Fruit fly (Drosophila melanogaster) whole organism, embryonic: Measurements from ENCODE around the gene Myo95E.

Experiments used
- B-H1 ChIP-seq: fragments of 200-800 bp; sonication (Bioruptor generic); IDR thresholded peaks from 3 replicates; pipeline ENCODE4 v1.3.6; 2022; ENCODE audit warnings: missing biosample characterization, missing genetic modification characterization
- Bgb ChIP-seq: fragments of 200-800 bp; sonication (Bioruptor generic); IDR thresholded peaks from 2 replicates; pipeline ENCODE4 v1.3.6; 2022; ENCODE audit warnings: missing biosample characterization, missing genetic modification characterization; ENCODE audit not compliant: partially characterized antibody
- Bteb2 ChIP-seq: fragments of 200-800 bp; sonication (Bioruptor generic); optimal IDR thresholded peaks from 2 replicates; lab custom pipeline; 2016; ENCODE audit warnings: missing biosample characterization, missing genetic modification characterization
- CG10209 ChIP-seq: fragments of 200-800 bp; sonication (Bioruptor generic); optimal IDR thresholded peaks from 3 replicates; lab custom pipeline; 2017; ENCODE audit warnings: missing biosample characterization, mild to moderate bottlenecking, missing genetic modification characterization, missing genetic modification reagents
- CG12219 ChIP-seq: fragments of 200-800 bp; sonication (Bioruptor generic); optimal IDR thresholded peaks from 3 replicates; lab custom pipeline; 2018; ENCODE audit warnings: missing biosample characterization, mild to moderate bottlenecking, missing genetic modification characterization
- CG12391 ChIP-seq: fragments of 200-800 bp; sonication (Bioruptor generic); optimal IDR thresholded peaks from 3 replicates; lab custom pipeline; 2018; ENCODE audit warnings: missing biosample characterization, mild to moderate bottlenecking, missing genetic modification characterization, moderate library complexity
- CG13424 ChIP-seq: fragments of 200-800 bp; sonication (Bioruptor generic); optimal IDR thresholded peaks from 2 replicates; lab custom pipeline; 2019; ENCODE audit warnings: missing biosample characterization, mild to moderate bottlenecking, missing genetic modification characterization, moderate library complexity
- CG15601 ChIP-seq: fragments of 200-800 bp; sonication (Bioruptor generic); optimal IDR thresholded peaks from 3 replicates; lab custom pipeline; 2019; ENCODE audit warnings: missing biosample characterization, mild to moderate bottlenecking, missing genetic modification characterization, moderate library complexity
- CG17359 ChIP-seq: fragments of 200-800 bp; sonication (Bioruptor generic); optimal IDR thresholded peaks from 3 replicates; lab custom pipeline; 2018; ENCODE audit warnings: missing biosample characterization, mild to moderate bottlenecking, missing genetic modification characterization, moderate library complexity
- CG18262 ChIP-seq: fragments of 200-800 bp; optimal IDR thresholded peaks from 3 replicates; lab custom pipeline; 2019; ENCODE audit warnings: missing biosample characterization, mild to moderate bottlenecking, missing genetic modification characterization, moderate library complexity
- CG18764 ChIP-seq: fragments of 200-800 bp; sonication (Bioruptor generic); optimal IDR thresholded peaks from 3 replicates; lab custom pipeline; 2016; ENCODE audit warnings: missing biosample characterization, missing genetic modification characterization
- CG2712 ChIP-seq: fragments of 200-800 bp; optimal IDR thresholded peaks from 3 replicates; lab custom pipeline; 2019; ENCODE audit warnings: missing biosample characterization, mild to moderate bottlenecking, missing genetic modification characterization, moderate library complexity
- CG31388 ChIP-seq: fragments of 200-800 bp; sonication (Bioruptor generic); optimal IDR thresholded peaks from 2 replicates; lab custom pipeline; 2016; ENCODE audit warnings: missing biosample characterization, missing genetic modification characterization
- CG3281 ChIP-seq: fragments of 200-800 bp; sonication (Bioruptor generic); optimal IDR thresholded peaks from 3 replicates; lab custom pipeline; 2017; ENCODE audit warnings: missing biosample characterization, mild to moderate bottlenecking, missing genetic modification characterization
- CG34224 ChIP-seq: fragments of 200-800 bp; sonication (Bioruptor generic); IDR thresholded peaks from 3 replicates; pipeline ENCODE4 v1.3.6; 2022; ENCODE audit warnings: missing biosample characterization, missing genetic modification characterization; ENCODE audit not compliant: partially characterized antibody
- CG34422 ChIP-seq: fragments of 200-800 bp; sonication (Bioruptor generic); IDR thresholded peaks from 3 replicates; pipeline ENCODE4 v1.3.6; 2022; ENCODE audit warnings: missing biosample characterization, missing genetic modification characterization
- CG6689 ChIP-seq: fragments of 200-800 bp; sonication (Bioruptor generic); IDR thresholded peaks from 2 replicates; pipeline ENCODE4 v1.3.6; 2022; ENCODE audit warnings: missing biosample characterization, missing genetic modification characterization
- CG8281 ChIP-seq: fragments of 200-800 bp; sonication (Bioruptor generic); optimal IDR thresholded peaks from 2 replicates; lab custom pipeline; 2018; ENCODE audit warnings: missing biosample characterization, mild to moderate bottlenecking, missing genetic modification characterization, moderate library complexity
- CG9609 ChIP-seq: fragments of 200-800 bp; sonication (Bioruptor generic); optimal IDR thresholded peaks from 3 replicates; lab custom pipeline; 2016; ENCODE audit warnings: missing biosample characterization, missing genetic modification characterization
- CTCF ChIP-seq: fragments of 200-800 bp; sonication (Bioruptor generic); optimal IDR thresholded peaks from 2 replicates; lab custom pipeline; 2017; ENCODE audit warnings: missing biosample characterization, mild to moderate bottlenecking, missing genetic modification characterization, moderate library complexity
- D19B ChIP-seq: fragments of 200-800 bp; sonication (Bioruptor generic); optimal IDR thresholded peaks from 2 replicates; lab custom pipeline; 2017; ENCODE audit warnings: missing biosample characterization, mild to moderate bottlenecking, missing genetic modification characterization
- Dbx ChIP-seq: fragments of 200-800 bp; sonication (Bioruptor generic); IDR thresholded peaks from 3 replicates; pipeline ENCODE4 v1.3.6; 2022; ENCODE audit warnings: missing biosample characterization, missing genetic modification characterization
- Dp ChIP-seq: fragments of 200-800 bp; sonication (Bioruptor generic); optimal IDR thresholded peaks from 2 replicates; lab custom pipeline; 2018; ENCODE audit warnings: missing biosample characterization, mild to moderate bottlenecking, missing genetic modification characterization, moderate library complexity
- HmgZ ChIP-seq: fragments of 200-800 bp; sonication (Bioruptor generic); optimal IDR thresholded peaks from 2 replicates; lab custom pipeline; 2018; ENCODE audit warnings: missing biosample characterization, mild to moderate bottlenecking, missing genetic modification characterization
- Hmr ChIP-seq: fragments of 200-800 bp; sonication (Bioruptor generic); optimal IDR thresholded peaks from 3 replicates; lab custom pipeline; 2017; ENCODE audit warnings: mild to moderate bottlenecking, missing biosample characterization, missing genetic modification reagents, missing genetic modification characterization
- Hr3 ChIP-seq: fragments of 200-800 bp; sonication (Bioruptor generic); optimal IDR thresholded peaks from 3 replicates; lab custom pipeline; 2016; ENCODE audit warnings: missing biosample characterization, missing genetic modification characterization
- Jarid2 ChIP-seq: fragments of 200-800 bp; sonication (Bioruptor generic); optimal IDR thresholded peaks from 3 replicates; lab custom pipeline; 2017; ENCODE audit warnings: mild to moderate bottlenecking, missing biosample characterization, missing genetic modification reagents, missing genetic modification characterization
- Kr ChIP-seq: fragments of 200-800 bp; sonication (Bioruptor generic); optimal IDR thresholded peaks from 2 replicates; lab custom pipeline; 2017; ENCODE audit warnings: missing biosample characterization, mild to moderate bottlenecking, missing genetic modification characterization
- Max ChIP-seq: fragments of 200-800 bp; sonication (Bioruptor generic); optimal IDR thresholded peaks from 2 replicates; lab custom pipeline; 2016; ENCODE audit warnings: missing biosample characterization, mild to moderate bottlenecking, missing genetic modification characterization
- Med ChIP-seq: fragments of 200-800 bp; sonication (Bioruptor generic); peaks from one replicate; lab custom pipeline; 2016; ENCODE audit warnings: missing biosample characterization, missing genetic modification characterization, mild to moderate bottlenecking, inconsistent platforms, moderate library complexity
- NC2α ChIP-seq: fragments of 200-800 bp; sonication (Bioruptor generic); optimal IDR thresholded peaks from 2 replicates; lab custom pipeline; 2016; ENCODE audit warnings: missing biosample characterization, missing genetic modification characterization
- Ptx1 ChIP-seq: fragments of 200-800 bp; sonication (Bioruptor generic); IDR thresholded peaks from 2 replicates; pipeline ENCODE4 v1.3.6; 2022; ENCODE audit warnings: missing biosample characterization, missing genetic modification characterization
- Sox100B ChIP-seq: fragments of 200-800 bp; sonication (Bioruptor generic); optimal IDR thresholded peaks from 3 replicates; lab custom pipeline; 2018; ENCODE audit warnings: missing biosample characterization, mild to moderate bottlenecking, missing genetic modification characterization
- YL-1 ChIP-seq: fragments of 200-800 bp; sonication (Bioruptor generic); optimal IDR thresholded peaks from 3 replicates; lab custom pipeline; 2017; ENCODE audit warnings: missing biosample characterization, mild to moderate bottlenecking, missing genetic modification characterization
- chm ChIP-seq: fragments of 200-800 bp; sonication (Bioruptor generic); IDR thresholded peaks from 2 replicates; pipeline ENCODE4 v1.3.6; 2022; ENCODE audit warnings: missing biosample characterization, missing genetic modification characterization
- da ChIP-seq: fragments of 200-800 bp; sonication (Bioruptor generic); optimal IDR thresholded peaks from 2 replicates; lab custom pipeline; 2016; ENCODE audit warnings: missing biosample characterization, missing genetic modification characterization
- gfzf ChIP-seq: fragments of 200-800 bp; sonication (Bioruptor generic); optimal IDR thresholded peaks from 2 replicates; lab custom pipeline; 2016; ENCODE audit warnings: missing biosample characterization, mild to moderate bottlenecking, missing genetic modification characterization, moderate library complexity
- grau ChIP-seq: fragments of 200-800 bp; optimal IDR thresholded peaks from 3 replicates; lab custom pipeline; 2019; ENCODE audit warnings: missing biosample characterization, mild to moderate bottlenecking, missing genetic modification characterization, moderate library complexity
- gro ChIP-seq: fragments of 200-800 bp; sonication (Bioruptor generic); optimal IDR thresholded peaks from 2 replicates; lab custom pipeline; 2016; ENCODE audit warnings: missing biosample characterization, missing genetic modification characterization
- ham ChIP-seq: fragments of 200-800 bp; sonication (Bioruptor generic); IDR thresholded peaks from 2 replicates; pipeline ENCODE4 v1.3.6; 2022; ENCODE audit warnings: missing biosample characterization, missing genetic modification characterization
- hkb ChIP-seq, 2 experiments: fragments of 200-800 bp in 1 of 2; fragments of >200 bp in 1 of 2; sonication (Bioruptor generic) in 1 of 2; IDR thresholded peaks in 1 of 2; optimal IDR thresholded peaks in 1 of 2; 2 replicates each; pipeline versions ENCODE4 v1.3.6 to Lab custom; 2017 to 2022; ENCODE audit warnings: missing biosample characterization in 1 of 2, missing genetic modification characterization in 1 of 2
- jigr1 ChIP-seq: fragments of 200-800 bp; sonication (Bioruptor generic); IDR thresholded peaks from 3 replicates; pipeline ENCODE4 v1.3.6; 2022; ENCODE audit warnings: missing biosample characterization, missing genetic modification characterization
- kni ChIP-seq: fragments of 200-800 bp; sonication (Bioruptor generic); optimal IDR thresholded peaks from 3 replicates; lab custom pipeline; 2017; ENCODE audit warnings: mild to moderate bottlenecking, missing biosample characterization, missing genetic modification reagents, missing genetic modification characterization
- otp ChIP-seq: fragments of 200-800 bp; sonication (Bioruptor generic); IDR thresholded peaks from 3 replicates; pipeline ENCODE4, ENCODE4 v1.3.6; 2022; ENCODE audit warnings: missing biosample characterization, missing genetic modification characterization
- phol ChIP-seq: fragments of 200-800 bp; sonication (Bioruptor generic); optimal IDR thresholded peaks from 3 replicates; lab custom pipeline; 2018; ENCODE audit warnings: missing biosample characterization, mild to moderate bottlenecking, missing genetic modification characterization, moderate library complexity
- pnt ChIP-seq: fragments of 200-800 bp; sonication (Bioruptor generic); optimal IDR thresholded peaks from 3 replicates; lab custom pipeline; 2016; ENCODE audit warnings: missing biosample characterization, missing genetic modification characterization
- sc ChIP-seq, 3 experiments: fragments of >200 bp in 2 of 3; fragments of 200-800 bp in 1 of 3; sonication (Bioruptor generic) in 1 of 3; optimal IDR thresholded peaks; 2 replicates in 2 of 3; 3 replicates in 1 of 3; lab custom pipeline; 2017; ENCODE audit warnings: mild to moderate bottlenecking in 1 of 3, missing biosample characterization in 1 of 3, missing genetic modification characterization in 1 of 3, missing genetic modification reagents in 1 of 3
- slp2 ChIP-seq: fragments of 200-800 bp; sonication (Bioruptor generic); optimal IDR thresholded peaks from 2 replicates; lab custom pipeline; 2016; ENCODE audit warnings: missing biosample characterization, missing genetic modification characterization
- tap ChIP-seq: fragments of 200-800 bp; optimal IDR thresholded peaks from 3 replicates; lab custom pipeline; 2019; ENCODE audit warnings: missing biosample characterization, mild to moderate bottlenecking, missing genetic modification characterization, moderate library complexity
- wor ChIP-seq: fragments of 200-800 bp; sonication (Bioruptor generic); IDR thresholded peaks from 2 replicates; pipeline ENCODE4 v1.3.6; 2022; ENCODE audit warnings: missing biosample characterization, missing genetic modification characterization
- zfh1 ChIP-seq: fragments of 200-800 bp; sonication (Bioruptor generic); IDR thresholded peaks from 3 replicates; pipeline ENCODE4 v1.3.6; 2022; ENCODE audit warnings: missing biosample characterization, missing genetic modification characterization

Myo95E gene

dm6 chr3R:24205935-24206334, 44.6 kb upstream of the Myo95E start (continued):
- TF ChIP-seq Med (GFP tag; lab: Kevin White, UChicago) (peak; percentile 63), CG6689 (GFP tag; lab: Robert Waterston, UW) (peak; percentile 38; the same call in 1 of the 2 replicates), Max (GFP tag; lab: Kevin White, UChicago) (no peak), wor (peak; percentile 26; the same call in 1 of the 2 replicates), gro (GFP tag; lab: Kevin White, UChicago) (no peak), CG31388 (GFP tag; lab: Kevin White, UChicago) (no peak), jigr1 (GFP tag; lab: Robert Waterston, UW) (0 out of 3 replicates have a peak, but pooled peaks have one; percentile 23), da (GFP tag; lab: Kevin White, UChicago) (no peak), ham (GFP tag; lab: Robert Waterston, UW) (no peak), Sox100B (peak; percentile 73), gfzf (GFP tag; lab: Kevin White, UChicago) (no peak), D19B (peak; percentile 77), CG13424 (tag; lab: Kevin White, UChicago) (peak; percentile 47), HmgZ (no peak), CTCF (GFP tag; lab: Kevin White, UChicago) (no peak), CG9609 (GFP tag; lab: Kevin White, UChicago) (no peak), CG34422 (no peak), NC2α (GFP tag; lab: Kevin White, UChicago) (no peak), zfh1 (GFP tag; lab: Robert Waterston, UW) (peak; percentile 13; the same call in 1 of the 3 replicates), Hr3 (GFP tag; lab: Kevin White, UChicago) (peak; percentile 23), grau (tag; lab: Kevin White, UChicago) (peak; percentile 32), CG12391 (tag; lab: Kevin White, UChicago) (peak; percentile 38), Dbx (GFP tag; lab: Robert Waterston, UW) (no peak), B-H1 (GFP tag; lab: Robert Waterston, UW) (no peak), tap (tag; lab: Kevin White, UChicago) (peak; percentile 11), Hmr (GFP tag; lab: Kevin White, UChicago) (peak; percentile 2), Ptx1 (GFP tag; lab: Robert Waterston, UW) (peak; percentile 52; the same call in 1 of the 2 replicates), Kr (no peak), CG18764 (GFP tag; lab: Kevin White, UChicago) (no peak), YL-1 (GFP tag; lab: Kevin White, UChicago) (no peak), CG3281 (peak; percentile 10), CG18262 (tag; lab: Kevin White, UChicago) (peak; percentile 57), CG17359 (peak; percentile 23), Jarid2 (no peak), phol (tag; lab: Kevin White, UChicago) (peak; percentile 66), Bgb (no peak), slp2 (GFP tag; lab: Kevin White, UChicago) (no peak), CG10209 (GFP tag; lab: Kevin White, UChicago) (peak; percentile 17), CG2712 (tag; lab: Kevin White, UChicago) (peak; percentile 25), chm (GFP tag; lab: Robert Waterston, UW) (no peak), CG34224 (no peak), pnt (GFP tag; lab: Kevin White, UChicago) (no peak), hkb (optimal IDR thresholded peaks at IDR 0.05; lab: Kevin White, UChicago) (no peak), hkb (GFP tag; IDR thresholded peaks at IDR 0.05; lab: Robert Waterston, UW) (no peak), CG15601 (tag; lab: Kevin White, UChicago) (no peak), CG8281 (no peak), otp (GFP tag; lab: Robert Waterston, UW) (no peak), CG12219 (GFP tag; lab: Kevin White, UChicago) (no peak), sc (optimal IDR thresholded peaks at IDR 0.05; lab: Kevin White, UChicago) (no peak), sc (GFP tag; optimal IDR thresholded peaks at IDR 0.05; lab: Kevin White, UChicago) (peak; percentile 12), Bteb2 (GFP tag; lab: Kevin White, UChicago) (no peak), Dp (GFP tag; lab: Kevin White, UChicago) (no peak), kni (GFP tag; lab: Kevin White, UChicago) (no peak)
